Worm (Caenorhabditis elegans) whole organism, L4/young adult: ENCODE measurements around the gene clec-56.

ENCODE experiments used
- dao-5 ChIP-seq: sonication (generic microtip); optimal IDR thresholded peaks from 2 replicates; lab custom pipeline; 2016; ENCODE audit warnings: missing genotype, missing genetic modification characterization, moderate library complexity, missing compliant biosample characterization
- him-1 ChIP-seq: sonication (generic microtip); optimal IDR thresholded peaks from 2 replicates; lab custom pipeline; 2016; ENCODE audit warnings: missing genotype, missing genetic modification reagents, missing genetic modification characterization, missing compliant biosample characterization

Gene clec-56

ce11 chrV:14525089-14525488 is 50.9 kb downstream of the clec-56 start, which contains the start of gene hda-1:
hda-1 (plus strand) TSS chrV:14525389.
- no peak for TF ChIP-seq him-1 (tag; lab: Kevin White, UChicago)
- no peak for TF ChIP-seq dao-5 (tag; lab: Kevin White, UChicago)
